Fruit fly (Drosophila melanogaster): ENCODE results near the gene CG4045.

Gene CG4045

dm6 chrX:2043660-2044397 is 31.9 kb downstream of the CG4045 start, which contains the start of gene CG4325:
Gene CG4325 (minus strand): TSS chrX:2043818.
- peak; percentile 95 for TF ChIP-seq svp (GFP tag)
- no peak for TF ChIP-seq CG4318 (GFP tag; optimal IDR thresholded peaks at IDR 0.05)
- no peak for TF ChIP-seq CG10631 (GFP tag; optimal IDR thresholded peaks at IDR 0.05)
- 0 out of 3 replicates have a peak, but pooled peaks have one; percentile 16 for TF ChIP-seq CG6163 (GFP tag; IDR thresholded peaks at IDR 0.05)
- TF ChIP-seq Lpt (GFP tag; optimal IDR thresholded peaks at IDR 0.05): no peak
- peak; percentile 39 for TF ChIP-seq vri (GFP tag; optimal IDR thresholded peaks at IDR 0.05)
- no peak for TF ChIP-seq CG8319 (GFP tag; optimal IDR thresholded peaks at IDR 0.05)
- TF ChIP-seq Eip93F (GFP tag; optimal IDR thresholded peaks at IDR 0.05): no peak
- peak; percentile 15 for TF ChIP-seq Eip78C (GFP tag)
- TF ChIP-seq CG6792 (GFP tag; optimal IDR thresholded peaks at IDR 0.05): no peak

- TF ChIP-seq cyc (GFP tag; optimal IDR thresholded peaks at IDR 0.05) (peak; percentile 37), CG16779 (tag; optimal IDR thresholded peaks at IDR 0.05) (peak; percentile 44), CG15336 (GFP tag; IDR thresholded peaks at IDR 0.05) (peak; percentile 54), CG8319 (GFP tag; optimal IDR thresholded peaks at IDR 0.05) (no peak), dsx (GFP tag; optimal IDR thresholded peaks at IDR 0.05; ENCODE audit: poor library complexity, severe bottlenecking) (peak; percentile 96), Hr4 (GFP tag; optimal IDR thresholded peaks at IDR 0.05) (peak; percentile 46), Ets21C (GFP tag; optimal IDR thresholded peaks at IDR 0.05) (no peak), OdsH (GFP tag; optimal IDR thresholded peaks at IDR 0.05) (peak; percentile 38), Sox102F (GFP tag; optimal IDR thresholded peaks at IDR 0.05) (peak; percentile 50), net (GFP tag; optimal IDR thresholded peaks at IDR 0.05) (peak; percentile 30), Hr39 (GFP tag; optimal IDR thresholded peaks at IDR 0.05) (peak; percentile 8), CG6808 (GFP tag; optimal IDR thresholded peaks at IDR 0.05) (no peak), dac (GFP tag; optimal IDR thresholded peaks at IDR 0.05) (no peak), salr (GFP tag; optimal IDR thresholded peaks at IDR 0.05) (no peak), CG3032 (tag; optimal IDR thresholded peaks at IDR 0.05) (peak; percentile 37), CG1621 (tag; optimal IDR thresholded peaks at IDR 0.05) (peak; percentile 8), CG8119 (GFP tag; IDR thresholded peaks at IDR 0.05) (no peak), CG9139 (GFP tag; optimal IDR thresholded peaks at IDR 0.05) (no peak), achi (GFP tag; optimal IDR thresholded peaks at IDR 0.05) (no peak), esn (GFP tag; optimal IDR thresholded peaks at IDR 0.05) (peak; percentile 43), Sox14 (GFP tag; optimal IDR thresholded peaks at IDR 0.05) (peak; percentile 64), pdm3 (GFP tag; optimal IDR thresholded peaks at IDR 0.05) (peak; percentile 44), Smox (GFP tag; optimal IDR thresholded peaks at IDR 0.05) (peak; percentile 45), CG4318 (GFP tag; optimal IDR thresholded peaks at IDR 0.05) (peak; percentile 26), CG6276 (GFP tag; optimal IDR thresholded peaks at IDR 0.05) (no peak), CG3919 (GFP tag; optimal IDR thresholded peaks at IDR 0.05) (peak; percentile 25), fd85E (GFP tag; optimal IDR thresholded peaks at IDR 0.05) (peak; percentile 4), vri (GFP tag; optimal IDR thresholded peaks at IDR 0.05) (peak; percentile 19), Eip93F (GFP tag; optimal IDR thresholded peaks at IDR 0.05) (no peak), Eip75B (GFP tag; optimal IDR thresholded peaks at IDR 0.05) (no peak), eg (GFP tag; IDR thresholded peaks at IDR 0.05) (peak; percentile 49; the same call in 2 of the 3 replicates), Eip78C (GFP tag) (peak; percentile 78), CG34406 (GFP tag; optimal IDR thresholded peaks at IDR 0.05) (no peak), CG11294 (GFP tag; IDR thresholded peaks at IDR 0.05) (no peak), CG7368 (GFP tag; optimal IDR thresholded peaks at IDR 0.05) (no peak), fd59A (GFP tag; optimal IDR thresholded peaks at IDR 0.05) (no peak), CG31627 (GFP tag; optimal IDR thresholded peaks at IDR 0.05) (peak; percentile 40), CG10669 (GFP tag; optimal IDR thresholded peaks at IDR 0.05) (no peak), lz (GFP tag; optimal IDR thresholded peaks at IDR 0.05) (peak; percentile 32), CG11762 (GFP tag; optimal IDR thresholded peaks at IDR 0.05; ENCODE audit: insufficient read depth) (no peak), Sox15 (GFP tag; optimal IDR thresholded peaks at IDR 0.05) (no peak), CG6854 (GFP tag; optimal IDR thresholded peaks at IDR 0.05) (peak; percentile 63)
Measured at dm6 chrX:2041981-2042847, 33.5 kb downstream of the CG4045 start, which contains the start of the genes Actn and usp. Gene Actn (minus strand): TSS chrX:2042311. Gene usp (minus strand): TSS chrX:2042311.

Data from whole organism, prepupa.